Worm (Caenorhabditis elegans) whole organism, young adult: ENCODE measurements around the gene K02E2.7.

Experiments
- F49E8.2 ChIP-seq: sonication (generic microtip); optimal IDR thresholded peaks from 3 replicates; lab custom pipeline; 2017; ENCODE audit warnings: missing genetic modification characterization, mild to moderate bottlenecking, missing compliant biosample characterization, antibody characterized with exemption, moderate library complexity; ENCODE audit not compliant: insufficient read depth
- Y53G8AR.9 ChIP-seq: fragments of 200-800 bp; sonication (Bioruptor generic); conservative IDR thresholded peaks from 2 replicates; pipeline ENCODE4 v1.3.6; 2022; ENCODE audit warnings: missing genetic modification reagents, missing genetic modification characterization, missing compliant biosample characterization
- Y79H2A.3 ChIP-seq: fragments of 200-800 bp; sonication (Bioruptor generic); conservative IDR thresholded peaks from 2 replicates; pipeline ENCODE4 v1.3.6; 2022; ENCODE audit warnings: missing genetic modification reagents, missing genetic modification characterization, missing compliant biosample characterization
- athp-1 ChIP-seq: sonication (generic microtip); optimal IDR thresholded peaks from 2 replicates; lab custom pipeline; 2017; ENCODE audit warnings: mild to moderate bottlenecking, missing genetic modification characterization, missing compliant biosample characterization
- attf-3 ChIP-seq: fragments of 200-800 bp; sonication (Bioruptor generic); conservative IDR thresholded peaks from 2 replicates; pipeline ENCODE4 v1.3.6; 2022; ENCODE audit warnings: missing genetic modification reagents, missing genetic modification characterization, missing compliant biosample characterization
- bed-2 ChIP-seq: fragments of 200-800 bp; sonication (Bioruptor generic); IDR thresholded peaks from 2 replicates; pipeline ENCODE4 v1.3.6; 2022; ENCODE audit warnings: missing genetic modification reagents, missing genetic modification characterization, missing compliant biosample characterization
- dpl-1 ChIP-seq: fragments of 150-350 bp; optimal IDR thresholded peaks from 2 replicates; lab custom pipeline; 2014; ENCODE audit warnings: missing biosample characterization, missing genetic modification reagents, missing genetic modification characterization
- lin-40 ChIP-seq: sonication (generic microtip); optimal IDR thresholded peaks from 2 replicates; lab custom pipeline; 2016; ENCODE audit warnings: missing genetic modification characterization, mild to moderate bottlenecking, missing compliant biosample characterization, missing genotype, missing genetic modification reagents
- madf-8 ChIP-seq: fragments of 200-800 bp; sonication (Bioruptor generic); conservative IDR thresholded peaks from 2 replicates; pipeline ENCODE4 v1.3.6; 2022; ENCODE audit warnings: missing genetic modification reagents, missing genetic modification characterization, missing compliant biosample characterization
- tbp1 ChIP-seq: fragments of 200-800 bp; sonication (Bioruptor generic); optimal IDR thresholded peaks from 2 replicates; lab custom pipeline; 2018; ENCODE audit warnings: mild to moderate bottlenecking, missing genetic modification characterization, missing compliant biosample characterization
- xnd-1 ChIP-seq: sonication (generic microtip); optimal IDR thresholded peaks from 2 replicates; lab custom pipeline; 2016; ENCODE audit warnings: missing genotype, missing genetic modification reagents, missing genetic modification characterization, missing compliant biosample characterization
- zim-3 ChIP-seq: sonication (generic microtip); optimal IDR thresholded peaks from 2 replicates; lab custom pipeline; 2017; ENCODE audit warnings: mild to moderate bottlenecking, missing genetic modification characterization, moderate library complexity, missing compliant biosample characterization
- ztf-3 ChIP-seq: fragments of 200-800 bp; sonication (Bioruptor generic); optimal IDR thresholded peaks from 2 replicates; lab custom pipeline; 2018; ENCODE audit warnings: mild to moderate bottlenecking, missing genetic modification characterization, missing compliant biosample characterization

DNA sequence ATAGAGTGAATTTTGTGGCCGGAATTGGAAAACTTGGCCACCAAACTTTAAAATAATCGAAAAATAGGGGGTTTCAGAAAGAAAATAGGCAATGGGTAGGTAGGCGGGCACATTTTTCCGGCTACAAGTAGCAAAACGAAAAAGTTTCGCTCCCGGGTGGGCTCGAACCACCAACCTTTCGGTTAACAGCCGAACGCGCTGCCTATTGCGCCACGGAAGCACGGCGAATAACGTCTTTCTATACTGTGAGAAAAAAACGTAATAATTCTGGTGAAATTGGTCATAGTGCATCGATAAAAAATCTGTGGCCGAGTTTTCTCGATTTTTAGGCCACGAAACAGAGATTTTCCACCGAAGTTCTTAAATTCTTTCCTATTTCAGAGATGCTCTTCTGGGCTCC is 36.5 kb downstream of the K02E2.7 start:
- TF ChIP-seq ztf-3 (no peak), zim-3 (no peak), attf-3 (GFP tag; lab: Robert Waterston, UW) (no peak), athp-1 (tag; lab: Kevin White, UChicago) (no peak), F49E8.2 (tag; lab: Kevin White, UChicago) (no peak), bed-2 (GFP tag; lab: Robert Waterston, UW) (no peak), dpl-1 (GFP tag; lab: Kevin White, UChicago) (no peak), xnd-1 (no peak), tbp1 (GFP tag; lab: Kevin White, UChicago) (peak; percentile 85), lin-40 (no peak), Y53G8AR.9 (GFP tag; lab: Robert Waterston, UW) (no peak), madf-8 (GFP tag; lab: Robert Waterston, UW) (no peak), Y79H2A.3 (GFP tag; lab: Robert Waterston, UW) (no peak)
